Fruit fly (Drosophila melanogaster) whole organism, embryonic: ENCODE results near the gene CG7685.

Source experiments
- CG10274 ChIP-seq: fragments of 200-800 bp; sonication (Bioruptor generic); optimal IDR thresholded peaks from 3 replicates; lab custom pipeline; 2017; ENCODE audit warnings: missing biosample characterization, mild to moderate bottlenecking, missing genetic modification characterization
- CG10321 ChIP-seq: fragments of 200-800 bp; sonication (Bioruptor generic); IDR thresholded peaks from 2 replicates; pipeline ENCODE4 v1.3.6; 2022; ENCODE audit warnings: missing biosample characterization, missing genetic modification characterization
- CG11696 ChIP-seq: fragments of 200-800 bp; sonication (Bioruptor generic); IDR thresholded peaks from 2 replicates; pipeline ENCODE4 v1.3.6; 2022; ENCODE audit warnings: missing biosample characterization, missing genetic modification characterization
- CG12391 ChIP-seq: fragments of 200-800 bp; sonication (Bioruptor generic); optimal IDR thresholded peaks from 3 replicates; lab custom pipeline; 2018; ENCODE audit warnings: missing biosample characterization, mild to moderate bottlenecking, missing genetic modification characterization, moderate library complexity
- CG13287 ChIP-seq: fragments of 200-800 bp; sonication (Bioruptor generic); IDR thresholded peaks from 2 replicates; pipeline ENCODE4 v1.3.6; 2022; ENCODE audit warnings: missing biosample characterization, missing genetic modification characterization; ENCODE audit not compliant: partially characterized antibody
- CG14710 ChIP-seq: fragments of 200-800 bp; sonication (Bioruptor generic); optimal IDR thresholded peaks from 3 replicates; lab custom pipeline; 2019; ENCODE audit warnings: missing biosample characterization, mild to moderate bottlenecking, missing genetic modification characterization, moderate library complexity
- CG15011 ChIP-seq: fragments of 200-800 bp; sonication (Bioruptor generic); optimal IDR thresholded peaks from 3 replicates; lab custom pipeline; 2018; ENCODE audit warnings: missing biosample characterization, mild to moderate bottlenecking, missing genetic modification characterization
- CG1529 ChIP-seq: fragments of 200-800 bp; sonication (Bioruptor generic); optimal IDR thresholded peaks from 3 replicates; lab custom pipeline; 2018; ENCODE audit warnings: missing biosample characterization, missing genetic modification characterization
- CG15514 ChIP-seq: fragments of 200-800 bp; sonication (Bioruptor generic); optimal IDR thresholded peaks from 3 replicates; lab custom pipeline; 2017; ENCODE audit warnings: missing biosample characterization, missing genetic modification characterization, mild to moderate bottlenecking, moderate library complexity, missing genetic modification reagents
- CG15696 ChIP-seq: fragments of 200-800 bp; sonication (Bioruptor generic); optimal IDR thresholded peaks from 2 replicates; lab custom pipeline; 2019; ENCODE audit warnings: missing biosample characterization, mild to moderate bottlenecking, missing genetic modification characterization, moderate library complexity
- CG1603 ChIP-seq: fragments of 200-800 bp; sonication (Bioruptor generic); optimal IDR thresholded peaks from 2 replicates; lab custom pipeline; 2019; ENCODE audit warnings: missing biosample characterization, mild to moderate bottlenecking, missing genetic modification characterization, moderate library complexity
- CG17328 ChIP-seq: fragments of 200-800 bp; sonication (Bioruptor generic); IDR thresholded peaks from 2 replicates; pipeline ENCODE4 v1.3.6; 2022; ENCODE audit warnings: missing biosample characterization, missing genetic modification characterization
- CG2199 ChIP-seq: fragments of 200-800 bp; sonication (Bioruptor generic); IDR thresholded peaks from 3 replicates; pipeline ENCODE4 v1.3.6; 2022; ENCODE audit warnings: missing biosample characterization, missing genetic modification characterization
- CG4328 ChIP-seq: fragments of 200-800 bp; sonication (Bioruptor generic); optimal IDR thresholded peaks from 3 replicates; lab custom pipeline; 2017; ENCODE audit warnings: missing biosample characterization, missing genetic modification reagents, missing genetic modification characterization
- CG4617 ChIP-seq: fragments of 200-800 bp; sonication (Bioruptor generic); optimal IDR thresholded peaks from 3 replicates; lab custom pipeline; 2016; ENCODE audit warnings: missing biosample characterization, missing genetic modification characterization, borderline replicate concordance
- CG6175 ChIP-seq: fragments of 200-800 bp; sonication (Bioruptor generic); IDR thresholded peaks from 3 replicates; pipeline ENCODE4 v1.3.6; 2022; ENCODE audit warnings: missing biosample characterization, missing genetic modification characterization
- CG6254 ChIP-seq: fragments of 200-800 bp; sonication (Bioruptor generic); optimal IDR thresholded peaks from 3 replicates; lab custom pipeline; 2017; ENCODE audit warnings: mild to moderate bottlenecking, missing biosample characterization, missing genetic modification reagents, missing genetic modification characterization
- CG7556 ChIP-seq: fragments of 200-800 bp; sonication (Bioruptor generic); optimal IDR thresholded peaks from 2 replicates; lab custom pipeline; 2017; ENCODE audit warnings: missing biosample characterization, mild to moderate bottlenecking, missing genetic modification characterization
- CG8944 ChIP-seq: fragments of 200-800 bp; sonication (Bioruptor generic); optimal IDR thresholded peaks from 3 replicates; lab custom pipeline; 2016; ENCODE audit warnings: missing biosample characterization, missing genetic modification characterization
- CG9609 ChIP-seq: fragments of 200-800 bp; sonication (Bioruptor generic); optimal IDR thresholded peaks from 3 replicates; lab custom pipeline; 2016; ENCODE audit warnings: missing biosample characterization, missing genetic modification characterization
- CHES-1-like ChIP-seq: fragments of 200-800 bp; sonication (Bioruptor generic); optimal IDR thresholded peaks from 2 replicates; lab custom pipeline; 2016; ENCODE audit warnings: missing biosample characterization, missing genetic modification characterization
- Dbx ChIP-seq: fragments of 200-800 bp; sonication (Bioruptor generic); IDR thresholded peaks from 3 replicates; pipeline ENCODE4 v1.3.6; 2022; ENCODE audit warnings: missing biosample characterization, missing genetic modification characterization
- Dip2 ChIP-seq: fragments of 200-800 bp; sonication (Bioruptor generic); IDR thresholded peaks from 2 replicates; pipeline ENCODE4 v1.3.6; 2022; ENCODE audit warnings: missing biosample characterization, missing genetic modification characterization
- Dll ChIP-seq: fragments of 200-800 bp; sonication (Bioruptor generic); IDR thresholded peaks from 4 replicates; pipeline ENCODE4 v1.3.6; 2022; ENCODE audit warnings: missing biosample characterization, missing genetic modification characterization; ENCODE audit not compliant: partially characterized antibody
- Doc3 ChIP-seq: fragments of 200-800 bp; sonication (Bioruptor generic); IDR thresholded peaks from 3 replicates; pipeline ENCODE4 v1.3.6; 2022; ENCODE audit warnings: missing biosample characterization, missing genetic modification characterization; ENCODE audit not compliant: partially characterized antibody
- HLH3B ChIP-seq: fragments of 200-800 bp; sonication (Bioruptor generic); IDR thresholded peaks from 2 replicates; pipeline ENCODE4 v1.3.6; 2022; ENCODE audit warnings: missing biosample characterization, missing genetic modification characterization
- Hand ChIP-seq: fragments of 200-800 bp; sonication (Bioruptor generic); optimal IDR thresholded peaks from 2 replicates; lab custom pipeline; 2017; ENCODE audit warnings: mild to moderate bottlenecking, missing biosample characterization, missing genetic modification reagents, missing genetic modification characterization
- Mrtf ChIP-seq: fragments of 200-800 bp; sonication (Bioruptor generic); IDR thresholded peaks from 3 replicates; pipeline ENCODE4 v1.3.6; 2022; ENCODE audit warnings: missing biosample characterization, missing genetic modification characterization
- Oli ChIP-seq: fragments of 200-800 bp; sonication (Bioruptor generic); optimal IDR thresholded peaks from 2 replicates; lab custom pipeline; 2018; ENCODE audit warnings: missing biosample characterization, mild to moderate bottlenecking, missing genetic modification characterization, moderate library complexity
- PHDP ChIP-seq: fragments of 200-800 bp; sonication (Bioruptor generic); optimal IDR thresholded peaks from 3 replicates; lab custom pipeline; 2018; ENCODE audit warnings: missing biosample characterization, mild to moderate bottlenecking, missing genetic modification characterization, moderate library complexity
- Rx ChIP-seq: fragments of 200-800 bp; sonication (Bioruptor generic); IDR thresholded peaks from 2 replicates; pipeline ENCODE4 v1.3.6; 2022; ENCODE audit warnings: missing biosample characterization, missing genetic modification characterization
- Side ChIP-seq: fragments of 200-800 bp; sonication (Bioruptor generic); optimal IDR thresholded peaks from 2 replicates; lab custom pipeline; 2016; ENCODE audit warnings: missing biosample characterization, missing genetic modification characterization
- Sox100B ChIP-seq: fragments of 200-800 bp; sonication (Bioruptor generic); optimal IDR thresholded peaks from 3 replicates; lab custom pipeline; 2018; ENCODE audit warnings: missing biosample characterization, mild to moderate bottlenecking, missing genetic modification characterization
- Sry-δ ChIP-seq: fragments of 200-800 bp; sonication (Bioruptor generic); optimal IDR thresholded peaks from 2 replicates; lab custom pipeline; 2016; ENCODE audit warnings: missing biosample characterization, missing genetic modification characterization
- Taf1 ChIP-seq: fragments of 200-800 bp; sonication (Bioruptor generic); IDR thresholded peaks from 2 replicates; pipeline ENCODE4 v1.3.6; 2022; ENCODE audit warnings: missing biosample characterization, missing genetic modification characterization
- cad ChIP-seq: fragments of >200 bp; optimal IDR thresholded peaks from 2 replicates; lab custom pipeline; 2017; ENCODE audit warnings: missing biosample characterization, missing genetic modification characterization
- dimm ChIP-seq: fragments of 200-800 bp; sonication (Bioruptor generic); IDR thresholded peaks from 2 replicates; pipeline ENCODE4 v1.3.6; 2022; ENCODE audit warnings: missing biosample characterization, missing genetic modification characterization
- dmrt11E ChIP-seq: fragments of 200-800 bp; sonication (Bioruptor generic); optimal IDR thresholded peaks from 3 replicates; lab custom pipeline; 2018; ENCODE audit warnings: missing biosample characterization, mild to moderate bottlenecking, missing genetic modification characterization, moderate library complexity
- fu2 ChIP-seq: fragments of 200-800 bp; sonication (Bioruptor generic); optimal IDR thresholded peaks from 2 replicates; lab custom pipeline; 2016; ENCODE audit warnings: missing biosample characterization, missing genetic modification characterization
- grau ChIP-seq: fragments of 200-800 bp; optimal IDR thresholded peaks from 3 replicates; lab custom pipeline; 2019; ENCODE audit warnings: missing biosample characterization, mild to moderate bottlenecking, missing genetic modification characterization, moderate library complexity
- insv ChIP-seq, 2 experiments: fragments of 200-800 bp; sonication (Bioruptor generic); optimal IDR thresholded peaks; 3 replicates each; lab custom pipeline; 2016 to 2018; ENCODE audit warnings: missing biosample characterization in 2 of 2, missing genetic modification characterization in 2 of 2
- jigr1 ChIP-seq: fragments of 200-800 bp; sonication (Bioruptor generic); IDR thresholded peaks from 3 replicates; pipeline ENCODE4 v1.3.6; 2022; ENCODE audit warnings: missing biosample characterization, missing genetic modification characterization
- prd ChIP-seq, 3 experiments: fragments of >200 bp in 2 of 3; fragments of 200-800 bp in 1 of 3; sonication (Bioruptor generic) in 1 of 3; optimal IDR thresholded peaks in 2 of 3; IDR thresholded peaks in 1 of 3; 2 replicates in 2 of 3; 3 replicates in 1 of 3; pipeline versions ENCODE4 v1.3.6 to Lab custom; 2017 to 2022; ENCODE audit warnings: missing biosample characterization in 1 of 3, missing genetic modification characterization in 1 of 3
- shn ChIP-seq: fragments of 200-800 bp; sonication (Bioruptor generic); optimal IDR thresholded peaks from 3 replicates; lab custom pipeline; 2016; ENCODE audit warnings: missing biosample characterization, missing genetic modification characterization
- stc ChIP-seq: fragments of 200-800 bp; sonication (Bioruptor generic); IDR thresholded peaks from 2 replicates; pipeline ENCODE4 v1.3.6; 2022; ENCODE audit warnings: missing biosample characterization, missing genetic modification characterization
- sug ChIP-seq: fragments of 200-800 bp; optimal IDR thresholded peaks from 2 replicates; lab custom pipeline; 2019; ENCODE audit warnings: missing biosample characterization, mild to moderate bottlenecking, missing genetic modification characterization, moderate library complexity
- unc-4 ChIP-seq: fragments of 200-800 bp; sonication (Bioruptor generic); IDR thresholded peaks from 2 replicates; pipeline ENCODE4 v1.3.6; 2022; ENCODE audit warnings: missing biosample characterization, missing genetic modification characterization; ENCODE audit not compliant: partially characterized antibody

Gene CG7685

dm6 chr3R:18396801-18397604, 7.7 kb upstream of the CG7685 start, which contains the start of gene Vti1b (continued):
- TF ChIP-seq CG15696 (tag; lab: Kevin White, UChicago), result peak; percentile 76
- no peak for TF ChIP-seq cad (GFP tag; lab: Kevin White, UChicago)
- peak; percentile 69; the same call in 1 of the 2 replicates for TF ChIP-seq CG11696 (GFP tag; lab: Robert Waterston, UW)
- peak; percentile 90 for TF ChIP-seq CG6254 (GFP tag; lab: Kevin White, UChicago)
- peak; percentile 80; the same call in 2 of the 3 replicates for TF ChIP-seq CG6175 (GFP tag; lab: Robert Waterston, UW)
- peak; percentile 71 for TF ChIP-seq CG2199
- TF ChIP-seq CG12391 (tag; lab: Kevin White, UChicago), result peak; percentile 96
- TF ChIP-seq CG10274 (GFP tag; lab: Kevin White, UChicago), result peak; percentile 83
- TF ChIP-seq Mrtf (GFP tag; lab: Robert Waterston, UW), result peak; percentile 85
- peak; percentile 87 for TF ChIP-seq Taf1
- peak; percentile 87 for TF ChIP-seq CG1603
- peak; percentile 91 for TF ChIP-seq CG9609 (GFP tag; lab: Kevin White, UChicago)
- peak; percentile 94 for TF ChIP-seq PHDP
- no peak for TF ChIP-seq Dip2 (GFP tag; lab: Robert Waterston, UW)
- TF ChIP-seq CG17328 (GFP tag; lab: Robert Waterston, UW), result peak; percentile 93
- TF ChIP-seq Oli (tag; lab: Kevin White, UChicago), result peak; percentile 94
- TF ChIP-seq dimm (GFP tag; lab: Robert Waterston, UW), result peak; percentile 81
- TF ChIP-seq CG4328, result peak; percentile 72
- TF ChIP-seq shn (GFP tag; lab: Kevin White, UChicago), result peak; percentile 92
- TF ChIP-seq Sox100B (GFP tag; lab: Kevin White, UChicago), result peak; percentile 91
- TF ChIP-seq prd (optimal IDR thresholded peaks at IDR 0.05; lab: Kevin White, UChicago), result no peak
- TF ChIP-seq prd (GFP tag; IDR thresholded peaks at IDR 0.05; lab: Robert Waterston, UW), result peak; percentile 96
- peak; percentile 85 for TF ChIP-seq CG4617
- peak; percentile 51; the same call in 1 of the 2 replicates for TF ChIP-seq CG10321 (GFP tag; lab: Robert Waterston, UW)
- TF ChIP-seq fu2, result peak; percentile 84
- TF ChIP-seq Hand (GFP tag; lab: Kevin White, UChicago), result peak; percentile 82
- peak; percentile 85 for TF ChIP-seq CG15011 (GFP tag; lab: Kevin White, UChicago)
- peak in 1 of 2 experiments; percentile 47 for TF ChIP-seq insv (GFP tag; optimal IDR thresholded peaks at IDR 0.05; lab: Kevin White, UChicago)
- TF ChIP-seq sug (tag; lab: Kevin White, UChicago), result peak; percentile 80
- TF ChIP-seq stc (GFP tag; lab: Robert Waterston, UW), result peak; percentile 91
- TF ChIP-seq unc-4 (GFP tag; lab: Robert Waterston, UW), result no peak
- peak; percentile 78 for TF ChIP-seq CG15514
- TF ChIP-seq Dbx (GFP tag; lab: Robert Waterston, UW), result peak; percentile 88
- TF ChIP-seq Sry-δ (GFP tag; lab: Kevin White, UChicago), result peak; percentile 63
- TF ChIP-seq jigr1, result peak; percentile 87
- TF ChIP-seq CHES-1-like, result peak; percentile 90
- peak; percentile 93 for TF ChIP-seq CG7556 (GFP tag; lab: Kevin White, UChicago)
- peak; percentile 87 for TF ChIP-seq Rx (GFP tag; lab: Robert Waterston, UW)
- no peak; the same call in 2 of the 3 replicates for TF ChIP-seq Doc3 (GFP tag; lab: Robert Waterston, UW)
- TF ChIP-seq grau (tag; lab: Kevin White, UChicago), result peak; percentile 100
- TF ChIP-seq dmrt11E (tag; lab: Kevin White, UChicago), result peak; percentile 94
- TF ChIP-seq Dll (GFP tag; lab: Robert Waterston, UW), result 0 out of 4 replicates have a peak, but pooled peaks have one; percentile 29
- TF ChIP-seq CG14710 (tag; lab: Kevin White, UChicago), result peak; percentile 93
- peak; percentile 91 for TF ChIP-seq CG8944 (GFP tag; lab: Kevin White, UChicago)
- peak; percentile 93 for TF ChIP-seq HLH3B (GFP tag; lab: Robert Waterston, UW)
- TF ChIP-seq CG13287 (GFP tag; lab: Robert Waterston, UW), result no peak; the same call in 1 of the 2 replicates
- TF ChIP-seq Side (GFP tag; lab: Kevin White, UChicago), result peak; percentile 88
- TF ChIP-seq CG1529 (GFP tag; lab: Kevin White, UChicago), result peak; percentile 93
